Worm (Caenorhabditis elegans) whole organism, young adult: Measurements from ENCODE around the gene E01G4.6.

ENCODE experiments used
- B0261.1 ChIP-seq: sonication (generic microtip); optimal IDR thresholded peaks from 2 replicates; lab custom pipeline; 2016; ENCODE audit warnings: mild to moderate bottlenecking, missing genetic modification characterization, moderate library complexity, missing compliant biosample characterization
- C17E4.6 ChIP-seq: fragments of 200-800 bp; sonication (Bioruptor generic); IDR thresholded peaks from 2 replicates; pipeline ENCODE4 v1.3.6; 2022; ENCODE audit warnings: missing genetic modification reagents, missing genetic modification characterization, missing compliant biosample characterization
- D2030.7 ChIP-seq: fragments of 200-800 bp; sonication (Bioruptor generic); IDR thresholded peaks from 2 replicates; pipeline ENCODE4 v1.3.6; 2022; ENCODE audit warnings: missing genetic modification reagents, missing genetic modification characterization, missing compliant biosample characterization
- F10E7.11 ChIP-seq: sonication (generic microtip); optimal IDR thresholded peaks from 2 replicates; lab custom pipeline; 2017; ENCODE audit warnings: mild to moderate bottlenecking, missing genetic modification characterization, moderate library complexity, missing compliant biosample characterization
- F22D6.2 ChIP-seq: sonication (generic microtip); optimal IDR thresholded peaks from 2 replicates; lab custom pipeline; 2016; ENCODE audit warnings: mild to moderate bottlenecking, missing genetic modification characterization, missing compliant biosample characterization
- F39B2.1 ChIP-seq: fragments of 200-800 bp; sonication (Bioruptor generic); IDR thresholded peaks from 2 replicates; pipeline ENCODE4 v1.3.6; 2022; ENCODE audit warnings: missing genetic modification reagents, missing genetic modification characterization, missing compliant biosample characterization
- F49E8.2 ChIP-seq: sonication (generic microtip); optimal IDR thresholded peaks from 3 replicates; lab custom pipeline; 2017; ENCODE audit warnings: missing genetic modification characterization, mild to moderate bottlenecking, missing compliant biosample characterization, antibody characterized with exemption, moderate library complexity; ENCODE audit not compliant: insufficient read depth
- F57A8.1 ChIP-seq: fragments of 200-800 bp; sonication (Bioruptor generic); optimal IDR thresholded peaks from 2 replicates; lab custom pipeline; 2018; ENCODE audit warnings: mild to moderate bottlenecking, missing genetic modification characterization, moderate library complexity, missing compliant biosample characterization
- T07F8.4 ChIP-seq: sonication (generic microtip); optimal IDR thresholded peaks from 2 replicates; lab custom pipeline; 2016; ENCODE audit warnings: mild to moderate bottlenecking, missing genetic modification characterization, moderate library complexity, missing compliant biosample characterization
- Y53F4B.3 ChIP-seq: fragments of 200-800 bp; sonication (Bioruptor generic); IDR thresholded peaks from 2 replicates; pipeline ENCODE4 v1.3.6; 2022; ENCODE audit warnings: missing genetic modification reagents, missing genetic modification characterization, missing compliant biosample characterization
- Y53G8AR.9 ChIP-seq: fragments of 200-800 bp; sonication (Bioruptor generic); conservative IDR thresholded peaks from 2 replicates; pipeline ENCODE4 v1.3.6; 2022; ENCODE audit warnings: missing genetic modification reagents, missing genetic modification characterization, missing compliant biosample characterization
- Y95B8A.8 ChIP-seq: fragments of 200-800 bp; sonication (Bioruptor generic); IDR thresholded peaks from 2 replicates; pipeline ENCODE4 v1.3.6; 2022; ENCODE audit warnings: missing genetic modification reagents, missing genetic modification characterization, missing compliant biosample characterization
- ZK185.1 ChIP-seq: sonication (generic microtip); optimal IDR thresholded peaks from 2 replicates; lab custom pipeline; 2016; ENCODE audit warnings: mild to moderate bottlenecking, missing genetic modification characterization, missing compliant biosample characterization; ENCODE audit not compliant: poor library complexity, severe bottlenecking
- aptf-3 ChIP-seq: fragments of 200-800 bp; sonication (Bioruptor generic); IDR thresholded peaks from 2 replicates; pipeline ENCODE4 v1.3.6; 2022; ENCODE audit warnings: missing genetic modification characterization, missing compliant biosample characterization
- attf-5 ChIP-seq: fragments of 200-800 bp; sonication (Bioruptor generic); optimal IDR thresholded peaks from 2 replicates; lab custom pipeline; 2018; ENCODE audit warnings: mild to moderate bottlenecking, missing genetic modification characterization, missing compliant biosample characterization
- attf-6 ChIP-seq: fragments of 200-800 bp; sonication (Bioruptor generic); IDR thresholded peaks from 2 replicates; pipeline ENCODE4 v1.3.6; 2022; ENCODE audit warnings: missing genetic modification reagents, missing genetic modification characterization, missing compliant biosample characterization
- bed-1 ChIP-seq: fragments of 200-800 bp; sonication (Bioruptor generic); IDR thresholded peaks from 2 replicates; pipeline ENCODE4 v1.3.6; 2022; ENCODE audit warnings: missing genetic modification reagents, missing genetic modification characterization, missing compliant biosample characterization
- cebp-2 ChIP-seq: fragments of 200-800 bp; sonication (Bioruptor generic); IDR thresholded peaks from 2 replicates; pipeline ENCODE4 v1.3.6; 2022; ENCODE audit warnings: missing genetic modification characterization, missing compliant biosample characterization
- ceh-27 ChIP-seq: fragments of 200-800 bp; sonication (Bioruptor generic); optimal IDR thresholded peaks from 2 replicates; lab custom pipeline; 2018; ENCODE audit warnings: mild to moderate bottlenecking, missing genetic modification characterization, moderate library complexity, missing compliant biosample characterization
- ceh-40 ChIP-seq: fragments of 200-800 bp; sonication (Bioruptor generic); IDR thresholded peaks from 2 replicates; pipeline ENCODE4 v1.3.6; 2022; ENCODE audit warnings: missing genetic modification characterization, missing compliant biosample characterization
- ceh-58 ChIP-seq: fragments of 200-800 bp; sonication (Bioruptor generic); IDR thresholded peaks from 2 replicates; pipeline ENCODE4 v1.3.6; 2022; ENCODE audit warnings: missing genetic modification characterization, missing compliant biosample characterization
- die-1 ChIP-seq: sonication (generic microtip); optimal IDR thresholded peaks from 2 replicates; lab custom pipeline; 2016; ENCODE audit warnings: missing genotype, mild to moderate bottlenecking, missing genetic modification characterization, missing compliant biosample characterization
- dox-1 ChIP-seq: fragments of 200-800 bp; sonication (Bioruptor generic); IDR thresholded peaks from 2 replicates; pipeline ENCODE4 v1.3.6; 2022; ENCODE audit warnings: missing genetic modification reagents, missing genetic modification characterization, missing compliant biosample characterization
- egl-18 ChIP-seq: fragments of 200-800 bp; sonication (Bioruptor generic); IDR thresholded peaks from 2 replicates; pipeline ENCODE4 v1.3.6; 2022; ENCODE audit warnings: missing genetic modification reagents, missing genetic modification characterization, missing compliant biosample characterization
- egrh-3 ChIP-seq: fragments of 200-800 bp; sonication (Bioruptor generic); IDR thresholded peaks from 2 replicates; pipeline ENCODE4 v1.3.6; 2022; ENCODE audit warnings: missing genetic modification reagents, missing genetic modification characterization, missing compliant biosample characterization
- ets-4 ChIP-seq: fragments of 200-800 bp; sonication (Bioruptor generic); optimal IDR thresholded peaks from 2 replicates; lab custom pipeline; 2018; ENCODE audit warnings: mild to moderate bottlenecking, missing genetic modification characterization, missing compliant biosample characterization
- him-1 ChIP-seq: sonication (generic microtip); optimal IDR thresholded peaks from 2 replicates; lab custom pipeline; 2016; ENCODE audit warnings: missing genotype, missing genetic modification reagents, missing genetic modification characterization, missing compliant biosample characterization
- hlh-26 ChIP-seq: fragments of 200-800 bp; sonication (Bioruptor generic); conservative IDR thresholded peaks from 2 replicates; pipeline ENCODE4 v1.3.6; 2022; ENCODE audit warnings: missing genetic modification reagents, missing genetic modification characterization, missing compliant biosample characterization
- hmg-20 ChIP-seq: fragments of 200-800 bp; sonication (Bioruptor generic); IDR thresholded peaks from 2 replicates; pipeline ENCODE4 v1.3.6; 2022; ENCODE audit warnings: missing genetic modification reagents, missing genetic modification characterization, missing compliant biosample characterization
- let-526 ChIP-seq: fragments of 200-800 bp; sonication (Bioruptor generic); IDR thresholded peaks from 2 replicates; pipeline ENCODE4 v1.3.6; 2022; ENCODE audit warnings: missing genetic modification reagents, missing genetic modification characterization, missing compliant biosample characterization
- lin-40 ChIP-seq: sonication (generic microtip); optimal IDR thresholded peaks from 2 replicates; lab custom pipeline; 2016; ENCODE audit warnings: missing genetic modification characterization, mild to moderate bottlenecking, missing compliant biosample characterization, missing genotype, missing genetic modification reagents
- madf-10 ChIP-seq: sonication (generic microtip); optimal IDR thresholded peaks from 2 replicates; lab custom pipeline; 2016; ENCODE audit warnings: mild to moderate bottlenecking, missing genetic modification characterization, missing compliant biosample characterization
- madf-6 ChIP-seq: fragments of 200-800 bp; sonication (Bioruptor generic); IDR thresholded peaks from 2 replicates; pipeline ENCODE4 v1.3.6; 2022; ENCODE audit warnings: missing genetic modification reagents, missing genetic modification characterization, missing compliant biosample characterization
- mcd-1 ChIP-seq: fragments of 200-800 bp; sonication (Bioruptor generic); IDR thresholded peaks from 2 replicates; pipeline ENCODE4 v1.3.6; 2022; ENCODE audit warnings: missing genetic modification reagents, missing genetic modification characterization, missing compliant biosample characterization
- mes-4 ChIP-seq: sonication (generic microtip); optimal IDR thresholded peaks from 2 replicates; lab custom pipeline; 2016; ENCODE audit warnings: missing genotype, missing genetic modification characterization, missing compliant biosample characterization
- nfya-1 ChIP-seq: sonication (generic microtip); optimal IDR thresholded peaks from 2 replicates; lab custom pipeline; 2017; ENCODE audit warnings: antibody characterized with exemption, missing compliant biosample characterization, missing genetic modification characterization, borderline replicate concordance; ENCODE audit not compliant: insufficient read depth
- nfya-2 ChIP-seq: fragments of 200-800 bp; sonication (Bioruptor generic); IDR thresholded peaks from 2 replicates; pipeline ENCODE4 v1.3.6; 2022; ENCODE audit warnings: missing genetic modification reagents, missing genetic modification characterization, missing compliant biosample characterization
- nhr-179 ChIP-seq: sonication (generic microtip); optimal IDR thresholded peaks from 2 replicates; lab custom pipeline; 2016; ENCODE audit warnings: mild to moderate bottlenecking, missing genetic modification characterization, missing compliant biosample characterization
- nhr-90 ChIP-seq: sonication (generic microtip); optimal IDR thresholded peaks from 2 replicates; lab custom pipeline; 2016; ENCODE audit warnings: missing genotype, mild to moderate bottlenecking, missing genetic modification characterization, missing compliant biosample characterization
- rcor-1 ChIP-seq: fragments of 200-800 bp; sonication (Bioruptor generic); IDR thresholded peaks from 2 replicates; pipeline ENCODE4 v1.3.6; 2022; ENCODE audit warnings: missing genetic modification reagents, missing genetic modification characterization, missing compliant biosample characterization
- repo-1 ChIP-seq: sonication (generic microtip); optimal IDR thresholded peaks from 2 replicates; lab custom pipeline; 2017; ENCODE audit warnings: mild to moderate bottlenecking, missing genetic modification characterization, missing compliant biosample characterization
- sdz-38 ChIP-seq: sonication (generic microtip); optimal IDR thresholded peaks from 2 replicates; lab custom pipeline; 2016; ENCODE audit warnings: missing genotype, missing genetic modification characterization, missing compliant biosample characterization
- snpc-3.4 ChIP-seq: sonication (generic microtip); optimal IDR thresholded peaks from 2 replicates; lab custom pipeline; 2017; ENCODE audit warnings: missing genetic modification characterization, mild to moderate bottlenecking, missing compliant biosample characterization, antibody characterized with exemption, moderate library complexity, missing genotype, missing genetic modification reagents
- somi-1 ChIP-seq: fragments of 200-800 bp; sonication (Bioruptor generic); optimal IDR thresholded peaks from 2 replicates; lab custom pipeline; 2018; ENCODE audit warnings: mild to moderate bottlenecking, missing genetic modification characterization, missing compliant biosample characterization
- tbp1 ChIP-seq: fragments of 200-800 bp; sonication (Bioruptor generic); optimal IDR thresholded peaks from 2 replicates; lab custom pipeline; 2018; ENCODE audit warnings: mild to moderate bottlenecking, missing genetic modification characterization, missing compliant biosample characterization
- xnd-1 ChIP-seq: sonication (generic microtip); optimal IDR thresholded peaks from 2 replicates; lab custom pipeline; 2016; ENCODE audit warnings: missing genotype, missing genetic modification reagents, missing genetic modification characterization, missing compliant biosample characterization
- zim-3 ChIP-seq: sonication (generic microtip); optimal IDR thresholded peaks from 2 replicates; lab custom pipeline; 2017; ENCODE audit warnings: mild to moderate bottlenecking, missing genetic modification characterization, moderate library complexity, missing compliant biosample characterization
- ztf-26 ChIP-seq: sonication (generic microtip); optimal IDR thresholded peaks from 2 replicates; lab custom pipeline; 2017; ENCODE audit warnings: missing genetic modification characterization, missing compliant biosample characterization
- ztf-6 ChIP-seq: fragments of 200-800 bp; sonication (Bioruptor generic); IDR thresholded peaks from 2 replicates; pipeline ENCODE4 v1.3.6; 2022; ENCODE audit warnings: missing genetic modification reagents, missing genetic modification characterization, missing compliant biosample characterization

E01G4.6 gene

ce11 chrII:13521179-13521616 lies 39.0 kb downstream of the E01G4.6 start (continued):
- peak; percentile 81 for TF ChIP-seq rcor-1 (GFP tag; lab: Robert Waterston, UW)
- no peak for TF ChIP-seq ZK185.1 (tag; lab: Kevin White, UChicago)
- TF ChIP-seq B0261.1: no peak
- TF ChIP-seq ztf-6 (GFP tag; lab: Robert Waterston, UW): no peak
- peak; percentile 62 for TF ChIP-seq mcd-1 (GFP tag; lab: Robert Waterston, UW)
- TF ChIP-seq T07F8.4 (tag; lab: Kevin White, UChicago): no peak
- peak; percentile 86 for TF ChIP-seq Y95B8A.8 (GFP tag; lab: Robert Waterston, UW)
- TF ChIP-seq Y53F4B.3 (GFP tag; lab: Robert Waterston, UW): peak; percentile 55; the same call in 1 of the 2 replicates
- no peak for TF ChIP-seq bed-1 (GFP tag; lab: Robert Waterston, UW)
- TF ChIP-seq him-1: peak; percentile 88
- TF ChIP-seq madf-6 (GFP tag; lab: Robert Waterston, UW): peak; percentile 89
- peak; percentile 97 for TF ChIP-seq attf-6 (GFP tag; lab: Robert Waterston, UW)
- 0 out of 2 replicates have a peak, but pooled peaks have one; percentile 6 for TF ChIP-seq F39B2.1 (GFP tag; lab: Robert Waterston, UW)
- no peak for TF ChIP-seq let-526 (GFP tag; lab: Robert Waterston, UW)
- TF ChIP-seq F49E8.2 (tag; lab: Kevin White, UChicago): peak; percentile 93
- TF ChIP-seq repo-1 (tag; lab: Kevin White, UChicago): no peak
- TF ChIP-seq egl-18 (GFP tag; lab: Robert Waterston, UW): no peak
- TF ChIP-seq F10E7.11 (tag; lab: Kevin White, UChicago): no peak
- TF ChIP-seq nhr-179 (tag; lab: Kevin White, UChicago): no peak
- TF ChIP-seq attf-5 (GFP tag; lab: Kevin White, UChicago): peak; percentile 47
- TF ChIP-seq hmg-20 (GFP tag; lab: Robert Waterston, UW): no peak
- no peak for TF ChIP-seq sdz-38 (tag; lab: Kevin White, UChicago)
- peak; percentile 87 for TF ChIP-seq dox-1
- TF ChIP-seq hlh-26 (GFP tag; lab: Robert Waterston, UW): no peak
- no peak for TF ChIP-seq nfya-1 (tag; lab: Kevin White, UChicago)
- TF ChIP-seq snpc-3.4: peak; percentile 98
- TF ChIP-seq Y53G8AR.9: peak; percentile 70
- peak; percentile 54 for TF ChIP-seq mes-4 (tag; lab: Kevin White, UChicago)
- TF ChIP-seq D2030.7 (GFP tag; lab: Robert Waterston, UW): peak; percentile 99
- no peak for TF ChIP-seq somi-1 (GFP tag; lab: Kevin White, UChicago)
- peak; percentile 49 for TF ChIP-seq zim-3 (tag; lab: Kevin White, UChicago)
- TF ChIP-seq ztf-26: no peak
- TF ChIP-seq C17E4.6 (GFP tag; lab: Robert Waterston, UW): no peak
- peak; percentile 7 for TF ChIP-seq ceh-27 (GFP tag; lab: Kevin White, UChicago)
- no peak for TF ChIP-seq aptf-3 (GFP tag; lab: Robert Waterston, UW)
- no peak for TF ChIP-seq nhr-90 (tag; lab: Kevin White, UChicago)
- TF ChIP-seq F57A8.1 (GFP tag; lab: Kevin White, UChicago): peak; percentile 54
- no peak for TF ChIP-seq F22D6.2
- TF ChIP-seq lin-40 (tag; lab: Kevin White, UChicago): no peak
- TF ChIP-seq madf-10 (tag; lab: Kevin White, UChicago): no peak
- peak; percentile 73 for TF ChIP-seq xnd-1 (tag; lab: Kevin White, UChicago)
- no peak; the same call in 1 of the 2 replicates for TF ChIP-seq egrh-3
- no peak for TF ChIP-seq cebp-2 (GFP tag; lab: Robert Waterston, UW)
- 0 out of 2 replicates have a peak, but pooled peaks have one; percentile 25 for TF ChIP-seq ceh-40 (GFP tag; lab: Robert Waterston, UW)
- no peak for TF ChIP-seq ceh-58
- TF ChIP-seq ets-4 (GFP tag; lab: Kevin White, UChicago): peak; percentile 28
- TF ChIP-seq nfya-2 (GFP tag; lab: Robert Waterston, UW): no peak
- TF ChIP-seq die-1 (tag; lab: Kevin White, UChicago): peak; percentile 75
- peak; percentile 78 for TF ChIP-seq tbp1 (GFP tag; lab: Kevin White, UChicago)
